ENCODE assay signal across 2 fruit fly cellular contexts in the genomic region with DNA sequence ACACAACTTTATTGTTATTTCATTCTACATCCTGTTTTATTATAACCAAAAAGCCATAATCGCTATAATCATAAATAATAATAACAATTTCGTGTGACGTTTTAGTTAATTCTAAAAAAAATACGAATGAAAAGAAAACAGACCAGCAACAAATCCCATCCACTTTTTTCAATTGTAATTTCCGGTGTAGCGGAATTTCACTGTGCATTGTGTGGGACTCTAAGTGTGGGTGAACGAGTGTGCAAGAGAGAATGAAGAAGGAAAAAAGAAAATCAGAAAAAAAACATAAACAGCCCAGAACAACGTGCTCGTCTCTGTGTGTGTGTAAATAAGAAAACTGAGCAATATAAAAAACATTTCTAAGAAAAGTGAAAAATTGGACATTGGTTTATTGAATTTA.
TF ChIP-seq lines count a peak whose summit lies in the region.

No protein-coding gene starts in this region.

TF ChIP-seq in whole organism, embryonic, 481 proteins besides CTCF, POLR2A, EP300 and RAD21 (continued from another document and continues in another):
- TF ChIP-seq sens-2 (GFP tag; IDR thresholded peaks at IDR 0.05; lab: Robert Waterston, UW) = 0 out of 2 replicates have a peak, but pooled peaks have one; percentile 6
- no peak for TF ChIP-seq YL-1 (GFP tag; optimal IDR thresholded peaks at IDR 0.05; lab: Kevin White, UChicago)
- peak; percentile 18 for TF ChIP-seq zf30C (GFP tag; optimal IDR thresholded peaks at IDR 0.05; lab: Kevin White, UChicago)
- TF ChIP-seq ash1 (GFP tag; optimal IDR thresholded peaks at IDR 0.05; lab: Kevin White, UChicago) = no peak
- no peak for TF ChIP-seq Lpt (GFP tag; optimal IDR thresholded peaks at IDR 0.05; lab: Kevin White, UChicago)
- TF ChIP-seq CG1792 (GFP tag; optimal IDR thresholded peaks at IDR 0.05; lab: Kevin White, UChicago) = no peak
- TF ChIP-seq Med (GFP tag; lab: Kevin White, UChicago) = peak; percentile 3
- TF ChIP-seq peb (GFP tag; IDR thresholded peaks at IDR 0.05; lab: Robert Waterston, UW) = no peak
- no peak for TF ChIP-seq mld (GFP tag; IDR thresholded peaks at IDR 0.05; lab: Robert Waterston, UW; ENCODE audit: partially characterized antibody)
- TF ChIP-seq NfI (GFP tag; optimal IDR thresholded peaks at IDR 0.05; lab: Kevin White, UChicago) = peak; percentile 2
- no peak for TF ChIP-seq gfzf (GFP tag; optimal IDR thresholded peaks at IDR 0.05; lab: Kevin White, UChicago)
- TF ChIP-seq croc (GFP tag; conservative IDR thresholded peaks at IDR 0.05; lab: Robert Waterston, UW) = peak; percentile 14; the same call in 1 of the 3 replicates
- TF ChIP-seq zfh2 (GFP tag; optimal IDR thresholded peaks at IDR 0.05; lab: Kevin White, UChicago) = no peak
- no peak for TF ChIP-seq CG9215 (GFP tag; IDR thresholded peaks at IDR 0.05; lab: Robert Waterston, UW)
- no peak for TF ChIP-seq Awh (GFP tag; IDR thresholded peaks at IDR 0.05; lab: Robert Waterston, UW)
- TF ChIP-seq CG12659 (GFP tag; optimal IDR thresholded peaks at IDR 0.05; lab: Kevin White, UChicago) = no peak
- no peak for TF ChIP-seq ATbp (GFP tag; optimal IDR thresholded peaks at IDR 0.05; lab: Kevin White, UChicago)
- TF ChIP-seq Dref (GFP tag; IDR thresholded peaks at IDR 0.05; lab: Robert Waterston, UW) = no peak
- no peak for TF ChIP-seq Dbx (GFP tag; IDR thresholded peaks at IDR 0.05; lab: Robert Waterston, UW)
- TF ChIP-seq ato (GFP tag; IDR thresholded peaks at IDR 0.05; lab: Robert Waterston, UW; ENCODE audit: partially characterized antibody) = no peak
- TF ChIP-seq CG11504 (tag; optimal IDR thresholded peaks at IDR 0.05; lab: Kevin White, UChicago) = peak; percentile 11
- TF ChIP-seq HmgD (GFP tag; optimal IDR thresholded peaks at IDR 0.05; lab: Kevin White, UChicago) = no peak
- TF ChIP-seq CHES-1-like (GFP tag; optimal IDR thresholded peaks at IDR 0.05; lab: Kevin White, UChicago) = no peak
- TF ChIP-seq corto (GFP tag; optimal IDR thresholded peaks at IDR 0.05; lab: Kevin White, UChicago) = no peak
- no peak for TF ChIP-seq Vsx1 (GFP tag; optimal IDR thresholded peaks at IDR 0.05; lab: Kevin White, UChicago)
- TF ChIP-seq CG10565 (GFP tag; optimal IDR thresholded peaks at IDR 0.05; lab: Kevin White, UChicago) = no peak
- no peak for TF ChIP-seq Atf-2 (GFP tag; optimal IDR thresholded peaks at IDR 0.05; lab: Kevin White, UChicago)
- peak; percentile 12 for TF ChIP-seq tio (GFP tag; optimal IDR thresholded peaks at IDR 0.05; lab: Kevin White, UChicago)
- 0 out of 2 replicates have a peak, but pooled peaks have one; percentile 16 for TF ChIP-seq ap (GFP tag; IDR thresholded peaks at IDR 0.05; lab: Robert Waterston, UW)
- TF ChIP-seq CG34376 (GFP tag; optimal IDR thresholded peaks at IDR 0.05; lab: Kevin White, UChicago) = no peak
- TF ChIP-seq sr (GFP tag; IDR thresholded peaks at IDR 0.05; lab: Robert Waterston, UW) = no peak
- no peak for TF ChIP-seq scrt (GFP tag; optimal IDR thresholded peaks at IDR 0.05; lab: Kevin White, UChicago)
- TF ChIP-seq CG9609 (GFP tag; optimal IDR thresholded peaks at IDR 0.05; lab: Kevin White, UChicago) = no peak
- TF ChIP-seq H2.0 (GFP tag; IDR thresholded peaks at IDR 0.05; lab: Robert Waterston, UW) = no peak
- TF ChIP-seq CG7357 (GFP tag; IDR thresholded peaks at IDR 0.05; lab: Robert Waterston, UW) = no peak
- peak; percentile 2 for TF ChIP-seq zen (tag; optimal IDR thresholded peaks at IDR 0.05; lab: Kevin White, UChicago)
- TF ChIP-seq HLH54F (GFP tag; optimal IDR thresholded peaks at IDR 0.05; lab: Kevin White, UChicago) = no peak
- TF ChIP-seq C15 (GFP tag; IDR thresholded peaks at IDR 0.05; lab: Robert Waterston, UW) = no peak
- TF ChIP-seq CG2120 (GFP tag; optimal IDR thresholded peaks at IDR 0.05; lab: Kevin White, UChicago) = peak; percentile 16
- TF ChIP-seq exex (tag; optimal IDR thresholded peaks at IDR 0.05; lab: Kevin White, UChicago) = no peak
- peak in 1 of 3 experiments; percentile 11 for TF ChIP-seq lola (GFP tag; optimal IDR thresholded peaks at IDR 0.05; lab: Kevin White, UChicago)
- TF ChIP-seq Blimp-1 (GFP tag; optimal IDR thresholded peaks at IDR 0.05; lab: Kevin White, UChicago) = peak; percentile 29
- TF ChIP-seq kni (GFP tag; optimal IDR thresholded peaks at IDR 0.05; lab: Kevin White, UChicago) = no peak
- no peak for TF ChIP-seq CG6683 (GFP tag; optimal IDR thresholded peaks at IDR 0.05; lab: Kevin White, UChicago)
- peak; percentile 12 for TF ChIP-seq CG14710 (tag; optimal IDR thresholded peaks at IDR 0.05; lab: Kevin White, UChicago)
- TF ChIP-seq nom (GFP tag; optimal IDR thresholded peaks at IDR 0.05; lab: Kevin White, UChicago) = peak; percentile 25
- no peak for TF ChIP-seq Ravus (GFP tag; IDR thresholded peaks at IDR 0.05; lab: Robert Waterston, UW)
- no peak for TF ChIP-seq ind (GFP tag; optimal IDR thresholded peaks at IDR 0.05; lab: Kevin White, UChicago)
- TF ChIP-seq crol (GFP tag; IDR thresholded peaks at IDR 0.05; lab: Robert Waterston, UW) = no peak
- TF ChIP-seq klu (GFP tag; IDR thresholded peaks at IDR 0.05; lab: Robert Waterston, UW) = no peak
- TF ChIP-seq CG31388 (GFP tag; optimal IDR thresholded peaks at IDR 0.05; lab: Kevin White, UChicago) = no peak
- TF ChIP-seq CG5245 (GFP tag; optimal IDR thresholded peaks at IDR 0.05; lab: Kevin White, UChicago) = no peak
- no peak for TF ChIP-seq fd96Cb (tag; optimal IDR thresholded peaks at IDR 0.05; lab: Kevin White, UChicago)
- no peak for TF ChIP-seq br (optimal IDR thresholded peaks at IDR 0.05; lab: Kevin White, UChicago)
- TF ChIP-seq CG6854 (GFP tag; optimal IDR thresholded peaks at IDR 0.05; lab: Kevin White, UChicago) = no peak
- TF ChIP-seq CG32772 (GFP tag; IDR thresholded peaks at IDR 0.05; lab: Robert Waterston, UW) = peak; percentile 42; the same call in 1 of the 2 replicates
- TF ChIP-seq twi (tag; optimal IDR thresholded peaks at IDR 0.05; lab: Kevin White, UChicago) = no peak
- TF ChIP-seq CG1832 (GFP tag; optimal IDR thresholded peaks at IDR 0.05; lab: Kevin White, UChicago) = no peak
- no peak for TF ChIP-seq sna (GFP tag; IDR thresholded peaks at IDR 0.05; lab: Robert Waterston, UW; ENCODE audit: partially characterized antibody)
- TF ChIP-seq prd (optimal IDR thresholded peaks at IDR 0.05; lab: Kevin White, UChicago) = no peak
- TF ChIP-seq prd (GFP tag; IDR thresholded peaks at IDR 0.05; lab: Robert Waterston, UW) = no peak
- no peak for TF ChIP-seq TFAM (GFP tag; optimal IDR thresholded peaks at IDR 0.05; lab: Kevin White, UChicago)
- TF ChIP-seq Drgx (GFP tag; IDR thresholded peaks at IDR 0.05; lab: Robert Waterston, UW) = peak; percentile 20; the same call in 1 of the 2 replicates
- no peak for TF ChIP-seq Elba2 (GFP tag; optimal IDR thresholded peaks at IDR 0.05; lab: Kevin White, UChicago)
- TF ChIP-seq sima (GFP tag; optimal IDR thresholded peaks at IDR 0.05; lab: Kevin White, UChicago) = no peak
- no peak for TF ChIP-seq CG7372 (GFP tag; IDR thresholded peaks at IDR 0.05; lab: Robert Waterston, UW)

TF ChIP-seq in whole organism, prepupa, 60 proteins besides CTCF, POLR2A, EP300 and RAD21 (continued from another document):
- no peak for TF ChIP-seq dac (GFP tag; optimal IDR thresholded peaks at IDR 0.05; lab: Kevin White, UChicago)
- no peak for TF ChIP-seq CG32006 (GFP tag; optimal IDR thresholded peaks at IDR 0.05; lab: Kevin White, UChicago)
- peak; percentile 18 for TF ChIP-seq OdsH (GFP tag; optimal IDR thresholded peaks at IDR 0.05; lab: Kevin White, UChicago)
- peak; percentile 44 for TF ChIP-seq CG10631 (GFP tag; optimal IDR thresholded peaks at IDR 0.05; lab: Kevin White, UChicago)
- no peak for TF ChIP-seq fd85E (GFP tag; optimal IDR thresholded peaks at IDR 0.05; lab: Kevin White, UChicago)
- TF ChIP-seq ss (GFP tag; optimal IDR thresholded peaks at IDR 0.05; lab: Kevin White, UChicago) = peak in 1 of 2 experiments; percentile 11
- TF ChIP-seq fd59A (GFP tag; optimal IDR thresholded peaks at IDR 0.05; lab: Kevin White, UChicago) = no peak
- TF ChIP-seq CG8119 (GFP tag; IDR thresholded peaks at IDR 0.05; lab: Robert Waterston, UW) = peak; percentile 31; the same call in 2 of the 3 replicates
- peak; percentile 24 for TF ChIP-seq CG6276 (GFP tag; optimal IDR thresholded peaks at IDR 0.05; lab: Kevin White, UChicago)
- TF ChIP-seq Eip75B (GFP tag; optimal IDR thresholded peaks at IDR 0.05; lab: Kevin White, UChicago) = peak; percentile 21
- peak; percentile 32 for TF ChIP-seq acj6 (GFP tag; optimal IDR thresholded peaks at IDR 0.05; lab: Kevin White, UChicago)
- peak; percentile 35 for TF ChIP-seq CG10669 (GFP tag; optimal IDR thresholded peaks at IDR 0.05; lab: Kevin White, UChicago)
- TF ChIP-seq Hr38 (GFP tag; optimal IDR thresholded peaks at IDR 0.05; lab: Kevin White, UChicago) = no peak
- no peak for TF ChIP-seq Blimp-1 (GFP tag; optimal IDR thresholded peaks at IDR 0.05; lab: Kevin White, UChicago)
- TF ChIP-seq pdm3 (GFP tag; optimal IDR thresholded peaks at IDR 0.05; lab: Kevin White, UChicago) = peak; percentile 40
- no peak; the same call in 2 of the 3 replicates for TF ChIP-seq CG6163 (GFP tag; IDR thresholded peaks at IDR 0.05; lab: Robert Waterston, UW)
- TF ChIP-seq CG34406 (GFP tag; optimal IDR thresholded peaks at IDR 0.05; lab: Kevin White, UChicago) = no peak
- TF ChIP-seq eg (GFP tag; IDR thresholded peaks at IDR 0.05; lab: Robert Waterston, UW) = peak; percentile 39; the same call in 2 of the 3 replicates
- no peak for TF ChIP-seq CG4318 (GFP tag; optimal IDR thresholded peaks at IDR 0.05; lab: Kevin White, UChicago)
